Fruit fly (Drosophila melanogaster) whole organism, larva: ENCODE data around the gene CG2003.

Experiments
- noc ChIP-seq: fragments of 200-800 bp; sonication (Bioruptor generic); optimal IDR thresholded peaks from 3 replicates; lab custom pipeline; 2019; ENCODE audit warnings: missing biosample characterization, mild to moderate bottlenecking, missing genetic modification characterization, moderate library complexity

The CG2003 gene

DNA sequence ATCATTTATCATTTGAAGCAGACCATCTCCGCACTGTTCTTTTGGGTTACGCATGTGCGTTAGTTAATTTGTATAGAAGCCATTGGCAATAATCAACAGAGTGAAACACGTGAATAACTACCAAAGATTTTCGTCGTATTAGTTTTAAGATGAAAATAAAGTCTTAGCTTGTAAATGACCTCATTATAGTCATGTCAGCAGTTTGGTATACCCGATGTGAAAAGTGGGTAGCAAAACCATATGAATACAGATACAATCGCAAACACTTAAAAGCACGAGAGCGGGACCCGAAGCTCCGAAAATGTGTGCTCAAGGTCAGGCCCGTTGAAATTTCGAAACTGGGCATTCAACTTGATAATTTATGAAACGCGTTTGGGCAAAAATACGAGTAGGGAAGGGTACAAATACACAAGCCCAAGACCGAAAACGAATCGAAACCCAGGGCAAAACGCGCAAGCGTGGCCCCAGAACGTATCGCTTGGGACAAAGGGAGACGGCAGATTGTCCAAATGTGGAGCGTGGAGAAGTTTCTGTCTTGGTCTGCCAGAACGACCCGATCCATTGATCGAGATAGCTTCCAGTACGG is at the start of gene CG2003:
Gene CG2003 (plus strand): TSS at position 574 of the 586 bp plus-strand sequence.
- peak; percentile 45 for TF ChIP-seq noc (tag; lab: Kevin White, UChicago)

- TF ChIP-seq noc (tag; lab: Kevin White, UChicago), result no peak
Measured at dm6 chr3R:31928439-31928838, 49.5 kb upstream of the CG2003 start.

DNA sequence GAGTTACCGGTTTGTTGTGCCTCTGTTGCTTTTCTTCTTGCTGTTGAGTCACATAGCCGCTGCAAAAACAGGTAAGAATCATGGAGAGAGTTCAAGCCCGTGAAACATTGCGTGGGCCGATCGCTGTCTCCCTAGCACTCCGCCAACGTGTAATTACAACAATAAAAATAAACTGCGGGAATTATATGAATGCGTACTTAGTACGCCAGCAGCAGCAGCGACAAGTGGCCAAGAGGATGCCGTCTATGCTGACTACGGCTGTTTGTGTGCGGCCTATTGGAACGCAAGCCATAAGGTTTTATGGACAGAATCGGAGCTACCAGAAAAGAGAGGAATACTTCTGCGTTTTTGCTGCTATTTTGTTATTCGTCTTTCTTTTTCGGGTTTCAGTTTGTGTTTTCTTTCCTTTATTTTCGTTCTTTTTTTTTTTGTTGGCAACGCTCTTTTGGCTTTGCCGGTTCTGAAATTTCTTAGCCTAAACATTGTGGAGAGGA is 41.9 kb upstream of the CG2003 start:
- no peak for TF ChIP-seq noc (tag; lab: Kevin White, UChicago)

- TF ChIP-seq noc (tag; lab: Kevin White, UChicago), result no peak
Measured at dm6 chr3R:31937143-31937765, 40.7 kb upstream of the CG2003 start.

DNA sequence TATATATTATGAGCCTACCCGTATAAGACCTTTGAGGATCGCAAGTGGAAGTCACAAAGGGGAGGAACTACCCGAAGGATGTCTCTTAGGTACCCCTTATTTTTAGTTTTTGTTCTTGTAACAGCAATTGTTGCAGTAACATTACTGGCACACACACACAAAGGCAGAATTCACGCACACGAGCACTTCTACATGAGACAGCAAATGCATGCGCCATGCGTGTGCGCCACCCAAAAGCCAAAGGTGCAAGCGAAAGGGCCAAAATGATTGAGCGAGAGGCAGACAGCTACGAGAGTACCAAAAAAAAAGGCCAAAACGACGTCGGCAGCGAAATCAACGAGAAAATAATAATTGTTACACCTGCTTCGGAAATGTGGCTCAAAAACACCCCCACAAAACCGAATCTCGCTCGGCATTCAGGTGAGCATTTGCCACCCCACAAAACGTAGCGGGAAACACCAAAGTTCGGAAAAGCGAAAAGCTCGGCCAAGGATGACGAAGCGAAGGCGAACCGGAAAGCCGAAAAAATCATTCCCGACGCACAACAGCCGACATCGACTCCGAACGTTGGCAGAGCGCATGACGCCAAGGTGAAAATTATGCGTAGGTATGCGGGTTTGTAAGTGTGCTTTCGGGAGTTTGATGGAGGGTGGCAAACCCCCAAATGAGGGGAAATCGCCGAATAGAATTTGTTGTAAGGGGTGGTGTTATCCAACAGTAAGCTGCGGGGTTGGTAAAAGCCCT is 39.9 kb upstream of the CG2003 start:
- TF ChIP-seq noc (tag; lab: Kevin White, UChicago), result no peak

dm6 chr3R:31939619-31940018 is 38.3 kb upstream of the CG2003 start:
- no peak for TF ChIP-seq noc (tag; lab: Kevin White, UChicago)

dm6 chr3R:31940140-31940539 is 37.8 kb upstream of the CG2003 start:
- no peak for TF ChIP-seq noc (tag; lab: Kevin White, UChicago)

DNA sequence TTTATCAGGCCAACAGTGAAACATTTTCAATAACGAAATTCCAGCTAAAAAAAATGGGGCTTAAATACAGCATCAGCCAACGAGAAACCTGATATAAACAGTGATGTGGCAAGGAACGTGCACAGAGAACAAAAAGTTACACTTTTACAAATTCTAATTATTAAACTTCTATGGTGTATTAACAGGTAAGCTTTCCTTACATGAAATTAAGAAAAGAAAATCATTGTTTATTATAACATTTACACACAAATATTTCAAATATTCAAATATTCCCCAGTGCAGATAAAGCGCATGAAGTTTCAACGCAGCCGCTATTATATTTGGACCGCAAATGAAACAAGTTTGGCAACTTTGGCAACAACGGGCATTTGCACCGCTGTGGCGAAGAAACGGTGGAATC is 36.3 kb upstream of the CG2003 start:
- TF ChIP-seq noc (tag; lab: Kevin White, UChicago), result no peak

DNA sequence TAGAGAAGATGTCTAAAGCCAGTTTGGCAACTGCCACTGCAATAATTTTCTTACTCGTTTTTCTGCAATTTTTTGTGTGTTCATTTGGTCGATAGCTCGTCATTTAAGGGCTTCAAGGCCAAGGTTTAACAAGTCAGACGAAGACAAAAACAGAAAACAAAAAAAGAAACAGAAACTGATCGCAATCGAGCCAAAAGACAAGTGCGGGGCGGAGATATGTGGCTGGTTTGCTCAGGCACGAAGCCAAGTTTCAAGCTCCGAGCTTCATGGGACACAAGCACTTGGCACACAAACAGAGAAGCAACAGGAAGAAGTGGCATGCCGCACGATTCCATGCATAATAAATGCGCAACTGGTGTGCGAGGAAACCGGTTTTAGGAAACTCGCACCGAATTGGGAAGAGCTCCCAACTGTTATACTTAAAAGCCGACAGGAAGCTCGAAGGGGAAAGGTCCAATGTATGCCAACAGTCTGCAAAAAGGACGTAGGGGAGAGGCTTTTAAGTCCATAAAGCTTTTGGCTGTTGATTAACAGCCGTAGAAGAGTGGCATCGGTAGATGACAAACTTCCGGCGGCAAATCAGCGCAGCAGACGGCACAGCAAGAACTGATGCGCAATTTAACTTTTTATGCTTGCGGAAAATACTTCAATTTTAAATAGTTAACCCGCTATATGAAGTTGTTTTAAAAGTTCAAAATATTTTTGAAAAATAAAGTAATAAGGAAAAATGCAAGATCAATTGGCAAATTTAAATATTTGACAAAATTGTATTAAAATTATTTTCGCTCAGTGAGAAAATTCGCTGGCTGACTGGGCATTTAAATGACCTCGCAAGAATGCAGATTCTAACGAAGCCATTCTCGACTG is 34.0 kb upstream of the CG2003 start:
- TF ChIP-seq noc (tag; lab: Kevin White, UChicago), result no peak

- TF ChIP-seq noc (tag; lab: Kevin White, UChicago), result no peak
Measured at dm6 chr3R:31945684-31946083, 32.2 kb upstream of the CG2003 start.

DNA sequence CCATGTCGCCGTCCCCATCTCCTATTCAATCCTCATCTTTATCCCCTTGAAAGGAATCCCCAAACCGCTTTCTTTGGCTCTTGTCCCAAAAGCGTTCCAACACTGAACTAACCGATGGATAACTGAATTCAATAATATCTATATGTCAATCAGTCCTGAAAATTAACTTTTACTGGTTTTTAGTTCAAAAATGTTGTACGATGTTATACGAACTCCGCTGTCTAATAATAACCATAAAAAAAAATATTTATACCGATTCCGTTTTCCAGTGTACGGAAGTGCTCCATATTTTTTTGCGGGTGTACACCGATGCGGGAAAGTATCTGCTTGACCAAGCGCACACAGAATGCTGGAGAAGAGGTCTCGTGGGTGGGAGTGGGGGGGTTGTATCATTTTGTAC is 28.5 kb upstream of the CG2003 start:
- no peak for TF ChIP-seq noc (tag; lab: Kevin White, UChicago)

- no peak for TF ChIP-seq noc (tag; lab: Kevin White, UChicago)
Measured at dm6 chr3R:31954463-31954862, 23.5 kb upstream of the CG2003 start.

- TF ChIP-seq noc (tag; lab: Kevin White, UChicago), result no peak
Measured at dm6 chr3R:31956264-31956663, 21.7 kb upstream of the CG2003 start.

- TF ChIP-seq noc (tag; lab: Kevin White, UChicago), result no peak
Measured at dm6 chr3R:31961306-31961705, 16.6 kb upstream of the CG2003 start.

DNA sequence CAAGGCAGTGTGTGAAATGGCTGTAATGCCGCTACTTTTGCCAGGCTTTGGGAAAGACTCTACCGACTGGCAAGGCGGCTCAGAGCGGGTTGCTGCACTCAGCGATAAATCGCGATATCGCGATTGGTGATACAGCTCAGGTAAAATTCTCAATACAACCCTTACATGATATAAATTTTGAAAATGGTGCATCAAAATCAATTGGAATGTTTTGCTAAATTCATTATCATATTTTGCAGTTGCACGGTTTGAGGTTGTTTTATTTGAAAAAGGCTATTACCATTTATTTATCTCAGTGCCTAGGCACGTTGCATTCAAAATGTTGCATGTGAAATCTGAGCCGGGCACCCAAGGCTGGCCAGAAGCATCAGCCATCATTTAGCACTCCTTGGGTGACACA is 14.8 kb upstream of the CG2003 start:
- TF ChIP-seq noc (tag; lab: Kevin White, UChicago), result no peak
